Comparison of ENCODE assay signal across 5 fruit fly cellular contexts in the genomic region with DNA sequence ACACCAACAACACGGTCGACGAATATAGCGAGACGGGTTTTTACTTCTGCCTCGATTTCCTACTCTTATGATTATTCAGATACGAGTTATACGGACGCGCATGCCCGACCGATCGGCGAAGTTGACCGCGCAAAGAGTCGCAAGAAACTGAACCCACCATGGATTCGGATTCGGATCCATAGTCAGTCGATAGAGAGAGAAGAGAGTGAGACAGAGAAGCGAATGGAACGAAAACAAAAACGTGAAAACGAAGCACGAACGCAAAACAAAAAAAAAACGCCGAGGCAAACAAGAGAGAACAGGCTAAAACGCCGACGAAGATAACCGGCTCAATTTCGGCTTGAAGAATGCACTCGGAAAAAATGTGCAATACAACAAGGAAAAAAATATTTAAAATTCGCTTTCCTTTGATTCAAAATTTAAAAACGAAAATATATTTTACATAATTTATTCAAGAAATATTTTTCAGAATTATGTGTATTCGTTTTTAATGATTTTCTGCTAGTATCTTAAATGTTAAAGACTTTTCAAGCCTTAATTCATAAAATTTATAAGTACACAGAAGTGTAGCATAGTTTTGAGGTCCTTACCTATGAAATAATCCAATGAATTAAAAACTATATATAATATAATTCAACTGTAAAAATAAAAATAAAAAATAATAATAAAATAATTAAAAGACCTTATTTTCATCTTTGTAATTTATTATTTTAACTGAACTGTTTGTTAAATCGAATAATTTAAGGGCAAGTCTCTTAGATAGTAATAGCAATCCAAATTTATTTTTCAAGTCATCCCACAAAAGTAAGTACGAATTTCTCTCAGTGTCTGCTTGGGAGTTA.
TF ChIP-seq lines count a peak whose summit lies in the region.

Gene Sema5c (minus strand): TSS at position 152 of the 842 bp plus-strand sequence.

- no peak for TF ChIP-seq CTCF in whole organism, embryonic (GFP tag; optimal IDR thresholded peaks at IDR 0.05; lab: Kevin White, UChicago)

TF ChIP-seq in whole organism, adult, 20 proteins besides CTCF, POLR2A, EP300 and RAD21:
- TF ChIP-seq CG12768 (GFP tag; optimal IDR thresholded peaks at IDR 0.05; lab: Kevin White, UChicago) (peak; percentile 29), bab1 (GFP tag; optimal IDR thresholded peaks at IDR 0.05; lab: Kevin White, UChicago) (peak; percentile 20), CG11617 (GFP tag; optimal IDR thresholded peaks at IDR 0.05; lab: Kevin White, UChicago) (peak; percentile 59), CG14711 (tag; optimal IDR thresholded peaks at IDR 0.05; lab: Kevin White, UChicago) (peak; percentile 3), tj (GFP tag; optimal IDR thresholded peaks at IDR 0.05; lab: Kevin White, UChicago) (peak; percentile 77), Hr96 (GFP tag; optimal IDR thresholded peaks at IDR 0.05; lab: Kevin White, UChicago) (peak; percentile 38), CG5204 (GFP tag; optimal IDR thresholded peaks at IDR 0.05; lab: Kevin White, UChicago) (peak; percentile 20), Crg-1 (GFP tag; optimal IDR thresholded peaks at IDR 0.05; lab: Kevin White, UChicago) (no peak), Mnt (GFP tag; optimal IDR thresholded peaks at IDR 0.05; lab: Kevin White, UChicago) (peak; percentile 28), toe (GFP tag; optimal IDR thresholded peaks at IDR 0.05; lab: Kevin White, UChicago) (peak; percentile 2), CG7045 (GFP tag; optimal IDR thresholded peaks at IDR 0.05; lab: Kevin White, UChicago) (peak; percentile 1), CG1620 (GFP tag; optimal IDR thresholded peaks at IDR 0.05; lab: Kevin White, UChicago) (no peak), kay (GFP tag; lab: Kevin White, UChicago; ENCODE audit: borderline replicate concordance) (no peak), cic (GFP tag; optimal IDR thresholded peaks at IDR 0.05; lab: Kevin White, UChicago) (peak; percentile 77)
TF ChIP-seq in whole organism, adult: peak in this region for 11.

TF ChIP-seq in whole organism, embryonic, 481 proteins besides CTCF, POLR2A, EP300 and RAD21 (continues in another document):
- TF ChIP-seq Aef1 (GFP tag; IDR thresholded peaks at IDR 0.05; lab: Robert Waterston, UW) (peak; percentile 58), Ets65A (GFP tag; lab: Kevin White, UChicago) (peak; percentile 84), CG6854 (GFP tag; optimal IDR thresholded peaks at IDR 0.05; lab: Kevin White, UChicago) (peak; percentile 49), CG16813 (GFP tag; IDR thresholded peaks at IDR 0.05; lab: Robert Waterston, UW; ENCODE audit: partially characterized antibody) (peak; percentile 42; the same call in 1 of the 3 replicates), CG30403 (GFP tag; optimal IDR thresholded peaks at IDR 0.05; lab: Kevin White, UChicago) (peak; percentile 73), Bteb2 (GFP tag; optimal IDR thresholded peaks at IDR 0.05; lab: Kevin White, UChicago) (no peak), dpn (GFP tag; optimal IDR thresholded peaks at IDR 0.05; lab: Kevin White, UChicago) (peak; percentile 5 to 19), fru (optimal IDR thresholded peaks at IDR 0.05; lab: Kevin White, UChicago) (no peak), Atf-2 (GFP tag; optimal IDR thresholded peaks at IDR 0.05; lab: Kevin White, UChicago) (peak; percentile 33), CG1647 (GFP tag; optimal IDR thresholded peaks at IDR 0.05; lab: Kevin White, UChicago) (peak; percentile 31), ken (GFP tag; IDR thresholded peaks at IDR 0.05; lab: Robert Waterston, UW) (no peak; the same call in 2 of the 3 replicates), CG17912 (GFP tag; optimal IDR thresholded peaks at IDR 0.05; lab: Kevin White, UChicago) (no peak), Vsx1 (GFP tag; optimal IDR thresholded peaks at IDR 0.05; lab: Kevin White, UChicago) (peak; percentile 39), CG8290 (GFP tag; optimal IDR thresholded peaks at IDR 0.05; lab: Kevin White, UChicago) (peak; percentile 11), CG8290 (tag; optimal IDR thresholded peaks at IDR 0.05; lab: Kevin White, UChicago) (peak in 1 of 2 experiments; percentile 64), pnt (GFP tag; optimal IDR thresholded peaks at IDR 0.05; lab: Kevin White, UChicago) (peak; percentile 41)

TF ChIP-seq in whole organism, prepupa, 60 proteins besides CTCF, POLR2A, EP300 and RAD21 (continues in another document):
- TF ChIP-seq Eip93F (GFP tag; optimal IDR thresholded peaks at IDR 0.05; lab: Kevin White, UChicago) (no peak), achi (GFP tag; optimal IDR thresholded peaks at IDR 0.05; lab: Kevin White, UChicago) (peak; percentile 62), CG4318 (GFP tag; optimal IDR thresholded peaks at IDR 0.05; lab: Kevin White, UChicago) (peak; percentile 77), vri (GFP tag; optimal IDR thresholded peaks at IDR 0.05; lab: Kevin White, UChicago) (peak; percentile 74), spab (GFP tag; optimal IDR thresholded peaks at IDR 0.05; lab: Kevin White, UChicago) (peak; percentile 56), Sox14 (GFP tag; optimal IDR thresholded peaks at IDR 0.05; lab: Kevin White, UChicago) (no peak), CG6276 (GFP tag; optimal IDR thresholded peaks at IDR 0.05; lab: Kevin White, UChicago) (peak; percentile 77), net (GFP tag; optimal IDR thresholded peaks at IDR 0.05; lab: Kevin White, UChicago) (peak; percentile 67), CG16779 (tag; optimal IDR thresholded peaks at IDR 0.05; lab: Kevin White, UChicago) (peak; percentile 68), salr (GFP tag; optimal IDR thresholded peaks at IDR 0.05; lab: Kevin White, UChicago) (peak; percentile 48 to 91), CG7368 (GFP tag; optimal IDR thresholded peaks at IDR 0.05; lab: Kevin White, UChicago) (no peak), cyc (GFP tag; optimal IDR thresholded peaks at IDR 0.05; lab: Kevin White, UChicago) (peak; percentile 1), svp (GFP tag; lab: Kevin White, UChicago) (peak; percentile 89), CG8119 (GFP tag; IDR thresholded peaks at IDR 0.05; lab: Robert Waterston, UW) (peak; percentile 63), Hr38 (GFP tag; optimal IDR thresholded peaks at IDR 0.05; lab: Kevin White, UChicago) (no peak), fd85E (GFP tag; optimal IDR thresholded peaks at IDR 0.05; lab: Kevin White, UChicago) (no peak), CG32006 (GFP tag; optimal IDR thresholded peaks at IDR 0.05; lab: Kevin White, UChicago) (peak; percentile 86), CG3032 (tag; optimal IDR thresholded peaks at IDR 0.05; lab: Kevin White, UChicago) (peak; percentile 75)

TF ChIP-seq in whole organism, pupa, 21 proteins besides CTCF, POLR2A, EP300 and RAD21 (continues in another document):
- TF ChIP-seq fd96Ca (GFP tag; IDR thresholded peaks at IDR 0.05; lab: Robert Waterston, UW) (peak; percentile 53; the same call in 2 of the 3 replicates), CG12605 (GFP tag; IDR thresholded peaks at IDR 0.05; lab: Robert Waterston, UW) (peak; percentile 81), Snoo (tag; optimal IDR thresholded peaks at IDR 0.05; lab: Kevin White, UChicago) (peak; percentile 69), D1 (tag; optimal IDR thresholded peaks at IDR 0.05; lab: Kevin White, UChicago) (no peak), CG10348 (GFP tag; IDR thresholded peaks at IDR 0.05; lab: Robert Waterston, UW) (no peak), CG8301 (tag; optimal IDR thresholded peaks at IDR 0.05; lab: Kevin White, UChicago) (peak; percentile 12), gl (tag; optimal IDR thresholded peaks at IDR 0.05; lab: Kevin White, UChicago) (peak; percentile 63), CG17806 (tag; optimal IDR thresholded peaks at IDR 0.05; lab: Kevin White, UChicago) (peak; percentile 58), EcR (GFP tag; optimal IDR thresholded peaks at IDR 0.05; lab: Kevin White, UChicago) (peak; percentile 79), rn (GFP tag; IDR thresholded peaks at IDR 0.05; lab: Robert Waterston, UW) (peak; percentile 55), CG8159 (tag; optimal IDR thresholded peaks at IDR 0.05; lab: Kevin White, UChicago) (peak; percentile 86), CG9948 (tag; optimal IDR thresholded peaks at IDR 0.05; lab: Kevin White, UChicago) (peak; percentile 78), CG14655 (GFP tag; optimal IDR thresholded peaks at IDR 0.05; lab: Kevin White, UChicago) (peak; percentile 68), CG4496 (GFP tag; IDR thresholded peaks at IDR 0.05; lab: Robert Waterston, UW) (peak; percentile 84), CG32121 (GFP tag; IDR thresholded peaks at IDR 0.05; lab: Robert Waterston, UW) (peak; percentile 40; the same call in 1 of the 2 replicates), Ets98B (GFP tag; IDR thresholded peaks at IDR 0.05; lab: Robert Waterston, UW) (peak; percentile 72), Pif1B (GFP tag; optimal IDR thresholded peaks at IDR 0.05; lab: Kevin White, UChicago) (peak; percentile 71), Pif1A (GFP tag; optimal IDR thresholded peaks at IDR 0.05; lab: Kevin White, UChicago) (peak; percentile 30)

TF ChIP-seq in whole organism, wandering third instar larva, 38 proteins besides CTCF, POLR2A, EP300 and RAD21 (continues in another document):
- TF ChIP-seq dsf (GFP tag; optimal IDR thresholded peaks at IDR 0.05; lab: Kevin White, UChicago; ENCODE audit: borderline replicate concordance), result no peak
- peak; percentile 42 for TF ChIP-seq fru (GFP tag; optimal IDR thresholded peaks at IDR 0.05; lab: Kevin White, UChicago)
- TF ChIP-seq sage (GFP tag; optimal IDR thresholded peaks at IDR 0.05; lab: Kevin White, UChicago), result peak; percentile 30
- TF ChIP-seq jim (GFP tag; optimal IDR thresholded peaks at IDR 0.05; lab: Kevin White, UChicago), result peak; percentile 27
- no peak for TF ChIP-seq Abd-B (GFP tag; optimal IDR thresholded peaks at IDR 0.05; lab: Kevin White, UChicago)
- TF ChIP-seq ey (GFP tag; optimal IDR thresholded peaks at IDR 0.05; lab: Kevin White, UChicago), result no peak
- no peak for TF ChIP-seq tai (GFP tag; optimal IDR thresholded peaks at IDR 0.05; lab: Kevin White, UChicago)
- peak; percentile 20 for TF ChIP-seq h (GFP tag; optimal IDR thresholded peaks at IDR 0.05; lab: Kevin White, UChicago)
- TF ChIP-seq brk (GFP tag; optimal IDR thresholded peaks at IDR 0.05; lab: Kevin White, UChicago), result peak; percentile 2
- no peak for TF ChIP-seq usp (GFP tag; optimal IDR thresholded peaks at IDR 0.05; lab: Kevin White, UChicago)
- no peak for TF ChIP-seq Hr78 (GFP tag; optimal IDR thresholded peaks at IDR 0.05; lab: Kevin White, UChicago)
- TF ChIP-seq Mio (GFP tag; optimal IDR thresholded peaks at IDR 0.05; lab: Kevin White, UChicago), result no peak
- peak; percentile 17 for TF ChIP-seq rgr (GFP tag; optimal IDR thresholded peaks at IDR 0.05; lab: Kevin White, UChicago)
- no peak for TF ChIP-seq CG32264 (GFP tag; optimal IDR thresholded peaks at IDR 0.05; lab: Kevin White, UChicago)
- TF ChIP-seq HLH106 (tag; optimal IDR thresholded peaks at IDR 0.05; lab: Kevin White, UChicago), result peak; percentile 77
- peak; percentile 46 to 55 for TF ChIP-seq foxo (GFP tag; optimal IDR thresholded peaks at IDR 0.05; lab: Kevin White, UChicago)
- TF ChIP-seq Sp1 (GFP tag; optimal IDR thresholded peaks at IDR 0.05; lab: Kevin White, UChicago), result peak; percentile 79
- TF ChIP-seq woc (GFP tag; optimal IDR thresholded peaks at IDR 0.05; lab: Kevin White, UChicago), result peak; percentile 18
- no peak for TF ChIP-seq GATAd (GFP tag; optimal IDR thresholded peaks at IDR 0.05; lab: Kevin White, UChicago)
- TF ChIP-seq dmrt93B (GFP tag; optimal IDR thresholded peaks at IDR 0.05; lab: Kevin White, UChicago), result peak; percentile 57
- TF ChIP-seq Hr83 (GFP tag; optimal IDR thresholded peaks at IDR 0.05; lab: Kevin White, UChicago; ENCODE audit: poor library complexity, severe bottlenecking), result peak; percentile 91
